Worm (Caenorhabditis elegans): ENCODE results near the gene F09E5.14.

- TF ChIP-seq pqm-1 (tag; optimal IDR thresholded peaks at IDR 0.05) (no peak), unc-62 (GFP tag; optimal IDR thresholded peaks at IDR 0.05 in 1 of 2) (no peak), unc-62 (tag; optimal IDR thresholded peaks at IDR 0.05) (no peak), snpc-4 (tag; optimal IDR thresholded peaks at IDR 0.05) (no peak), hlh-30 (tag; optimal IDR thresholded peaks at IDR 0.05; ENCODE audit: insufficient read depth) (no peak), T20F7.1 (GFP tag; optimal IDR thresholded peaks at IDR 0.05) (no peak), ztf-11 (tag; optimal IDR thresholded peaks at IDR 0.05) (no peak)
These were observed 38.5 kb downstream of the F09E5.14 start for ce11 chrII:5306197-5306596.

Data from whole organism, L4 larva.